Fruit fly (Drosophila melanogaster) whole organism, prepupa: ENCODE data around the gene fzo.
A peak's percentile ranks its signal among the peaks of the same experiment; 100 is the strongest.

Experiments used
- CG10669 ChIP-seq: fragments of 200-800 bp; sonication (Bioruptor generic); optimal IDR thresholded peaks from 3 replicates; lab custom pipeline; 2018; ENCODE audit warnings: missing biosample characterization, mild to moderate bottlenecking, missing genetic modification characterization, moderate library complexity
- CG11294 ChIP-seq: fragments of 200-800 bp; sonication (Bioruptor generic); IDR thresholded peaks from 2 replicates; pipeline ENCODE4 v1.3.6; 2022; ENCODE audit warnings: missing biosample characterization, missing genetic modification characterization
- CG11762 ChIP-seq: fragments of 200-800 bp; sonication (Bioruptor generic); optimal IDR thresholded peaks from 3 replicates; lab custom pipeline; 2016; ENCODE audit warnings: missing biosample characterization, missing genetic modification characterization; ENCODE audit not compliant: insufficient read depth
- CG11902 ChIP-seq: fragments of 200-800 bp; sonication (Bioruptor generic); optimal IDR thresholded peaks from 3 replicates; lab custom pipeline; 2016; ENCODE audit warnings: missing biosample characterization, missing genetic modification characterization
- CG15336 ChIP-seq: fragments of 200-800 bp; sonication (Bioruptor generic); IDR thresholded peaks from 2 replicates; pipeline ENCODE4 v1.3.6; 2022; ENCODE audit warnings: missing biosample characterization, missing genetic modification characterization
- CG1621 ChIP-seq: fragments of 200-800 bp; sonication (Bioruptor generic); optimal IDR thresholded peaks from 3 replicates; lab custom pipeline; 2018; ENCODE audit warnings: missing biosample characterization, mild to moderate bottlenecking, missing genetic modification characterization
- CG16779 ChIP-seq: fragments of 200-800 bp; sonication (Bioruptor generic); optimal IDR thresholded peaks from 3 replicates; lab custom pipeline; 2017; ENCODE audit warnings: missing biosample characterization, mild to moderate bottlenecking, missing genetic modification characterization
- CG3032 ChIP-seq: fragments of 200-800 bp; optimal IDR thresholded peaks from 2 replicates; lab custom pipeline; 2019; ENCODE audit warnings: missing biosample characterization, mild to moderate bottlenecking, missing genetic modification characterization, moderate library complexity
- CG31627 ChIP-seq: fragments of 200-800 bp; sonication (Bioruptor generic); optimal IDR thresholded peaks from 3 replicates; lab custom pipeline; 2016; ENCODE audit warnings: missing biosample characterization, missing genetic modification characterization
- CG32006 ChIP-seq: fragments of 200-800 bp; sonication (Bioruptor generic); optimal IDR thresholded peaks from 3 replicates; lab custom pipeline; 2017; ENCODE audit warnings: missing biosample characterization, mild to moderate bottlenecking, missing genetic modification characterization
- CG3919 ChIP-seq: fragments of 200-800 bp; sonication (Bioruptor generic); optimal IDR thresholded peaks from 3 replicates; lab custom pipeline; 2016; ENCODE audit warnings: missing biosample characterization, missing genetic modification characterization
- CG6163 ChIP-seq: fragments of 200-800 bp; sonication (Bioruptor generic); IDR thresholded peaks from 3 replicates; pipeline ENCODE4 v1.3.6; 2022; ENCODE audit warnings: missing biosample characterization, missing genetic modification characterization
- CG6276 ChIP-seq: fragments of 200-800 bp; sonication (Bioruptor generic); optimal IDR thresholded peaks from 2 replicates; lab custom pipeline; 2017; ENCODE audit warnings: missing biosample characterization, mild to moderate bottlenecking, missing genetic modification characterization
- CG6792 ChIP-seq: fragments of 200-800 bp; sonication (Bioruptor generic); optimal IDR thresholded peaks from 3 replicates; lab custom pipeline; 2016; ENCODE audit warnings: missing biosample characterization, missing genetic modification characterization
- CG6808 ChIP-seq: fragments of 200-800 bp; sonication (Bioruptor generic); optimal IDR thresholded peaks from 3 replicates; lab custom pipeline; 2017; ENCODE audit warnings: missing biosample characterization, missing genetic modification characterization, mild to moderate bottlenecking, moderate library complexity, missing genetic modification reagents
- CG6854 ChIP-seq: fragments of 200-800 bp; sonication (Bioruptor generic); optimal IDR thresholded peaks from 2 replicates; lab custom pipeline; 2017; ENCODE audit warnings: missing biosample characterization, mild to moderate bottlenecking, missing genetic modification characterization
- CG7368 ChIP-seq: fragments of 200-800 bp; sonication (Bioruptor generic); optimal IDR thresholded peaks from 3 replicates; lab custom pipeline; 2016; ENCODE audit warnings: missing biosample characterization, missing genetic modification characterization
- CG8632 ChIP-seq: fragments of 200-800 bp; sonication (Bioruptor generic); optimal IDR thresholded peaks from 3 replicates; lab custom pipeline; 2016; ENCODE audit warnings: missing biosample characterization, missing genetic modification characterization
- CG9139 ChIP-seq: fragments of 200-800 bp; sonication (Bioruptor generic); optimal IDR thresholded peaks from 3 replicates; lab custom pipeline; 2017; ENCODE audit warnings: missing biosample characterization, mild to moderate bottlenecking, missing genetic modification characterization
- Eip75B ChIP-seq: fragments of 200-800 bp; sonication (Bioruptor generic); optimal IDR thresholded peaks from 3 replicates; lab custom pipeline; 2016; ENCODE audit warnings: missing biosample characterization, missing genetic modification characterization
- Eip78C ChIP-seq: fragments of 200-800 bp; sonication (Bioruptor generic); peaks from one replicate; lab custom pipeline; 2016; ENCODE audit warnings: missing biosample characterization, missing genetic modification characterization
- Ets21C ChIP-seq: fragments of 200-800 bp; sonication (Bioruptor generic); optimal IDR thresholded peaks from 3 replicates; lab custom pipeline; 2016; ENCODE audit warnings: missing biosample characterization, missing genetic modification characterization
- Ets96B ChIP-seq: fragments of 200-800 bp; optimal IDR thresholded peaks from 2 replicates; lab custom pipeline; 2019; ENCODE audit warnings: missing biosample characterization, mild to moderate bottlenecking, missing genetic modification characterization, moderate library complexity
- Gug ChIP-seq: fragments of 200-800 bp; sonication (Bioruptor generic); IDR thresholded peaks from 2 replicates; pipeline ENCODE4 v1.3.6; 2022; ENCODE audit warnings: missing biosample characterization, missing genetic modification characterization
- Hr38 ChIP-seq: sonication (Bioruptor generic); optimal IDR thresholded peaks from 2 replicates; lab custom pipeline; 2016; ENCODE audit warnings: missing biosample characterization, missing genetic modification characterization
- OdsH ChIP-seq: fragments of 200-800 bp; sonication (Bioruptor generic); optimal IDR thresholded peaks from 3 replicates; lab custom pipeline; 2016; ENCODE audit warnings: missing biosample characterization, missing genetic modification characterization
- Smox ChIP-seq: fragments of 200-800 bp; sonication (Bioruptor generic); optimal IDR thresholded peaks from 3 replicates; lab custom pipeline; 2016; ENCODE audit warnings: missing biosample characterization, missing genetic modification characterization
- Sox14 ChIP-seq: fragments of 200-800 bp; sonication (Bioruptor generic); optimal IDR thresholded peaks from 3 replicates; lab custom pipeline; 2016; ENCODE audit warnings: missing biosample characterization, missing genetic modification characterization
- acj6 ChIP-seq: fragments of 200-800 bp; sonication (Bioruptor generic); optimal IDR thresholded peaks from 3 replicates; lab custom pipeline; 2016; ENCODE audit warnings: missing biosample characterization, missing genetic modification characterization
- dac ChIP-seq: fragments of 200-800 bp; sonication (Bioruptor generic); optimal IDR thresholded peaks from 2 replicates; lab custom pipeline; 2017; ENCODE audit warnings: missing biosample characterization, mild to moderate bottlenecking, missing genetic modification characterization
- dsx ChIP-seq: fragments of 200-800 bp; optimal IDR thresholded peaks from 3 replicates; lab custom pipeline; 2019; ENCODE audit warnings: missing biosample characterization, mild to moderate bottlenecking, missing genetic modification characterization, moderate library complexity; ENCODE audit not compliant: poor library complexity, severe bottlenecking
- eg ChIP-seq: fragments of 200-800 bp; sonication (Bioruptor generic); IDR thresholded peaks from 3 replicates; pipeline ENCODE4 v1.3.6; 2022; ENCODE audit warnings: missing biosample characterization, missing genetic modification characterization
- esn ChIP-seq: fragments of 200-800 bp; sonication (Bioruptor generic); optimal IDR thresholded peaks from 2 replicates; lab custom pipeline; 2016; ENCODE audit warnings: missing biosample characterization, mild to moderate bottlenecking, missing genetic modification characterization, moderate library complexity
- fd59A ChIP-seq: fragments of 200-800 bp; sonication (Bioruptor generic); optimal IDR thresholded peaks from 2 replicates; lab custom pipeline; 2017; ENCODE audit warnings: missing biosample characterization, mild to moderate bottlenecking, missing genetic modification characterization, missing genetic modification reagents
- fd85E ChIP-seq: fragments of 200-800 bp; sonication (Bioruptor generic); optimal IDR thresholded peaks from 3 replicates; lab custom pipeline; 2016; ENCODE audit warnings: missing biosample characterization, missing genetic modification characterization
- fkh ChIP-seq: fragments of 200-800 bp; sonication (Bioruptor generic); optimal IDR thresholded peaks from 3 replicates; lab custom pipeline; 2017; ENCODE audit warnings: missing biosample characterization, mild to moderate bottlenecking, missing genetic modification characterization, moderate library complexity
- net ChIP-seq: fragments of 200-800 bp; sonication (Bioruptor generic); optimal IDR thresholded peaks from 3 replicates; lab custom pipeline; 2016; ENCODE audit warnings: missing biosample characterization, missing genetic modification characterization
- pdm3 ChIP-seq: fragments of 200-800 bp; sonication (Bioruptor generic); optimal IDR thresholded peaks from 3 replicates; lab custom pipeline; 2016; ENCODE audit warnings: missing biosample characterization, missing genetic modification characterization
- spab ChIP-seq: fragments of 200-800 bp; sonication (Bioruptor generic); optimal IDR thresholded peaks from 2 replicates; lab custom pipeline; 2017; ENCODE audit warnings: missing biosample characterization, mild to moderate bottlenecking, missing genetic modification characterization, missing genetic modification reagents
- svp ChIP-seq: fragments of 200-800 bp; sonication (Bioruptor generic); peaks from one replicate; lab custom pipeline; 2016; ENCODE audit warnings: missing biosample characterization, missing genetic modification characterization
- topi ChIP-seq: fragments of 200-800 bp; sonication (Bioruptor generic); optimal IDR thresholded peaks from 3 replicates; lab custom pipeline; 2016; ENCODE audit warnings: missing biosample characterization, missing genetic modification characterization
- vri ChIP-seq: fragments of 200-800 bp; sonication (Bioruptor generic); optimal IDR thresholded peaks from 3 replicates; lab custom pipeline; 2016; ENCODE audit warnings: missing biosample characterization, mild to moderate bottlenecking, missing genetic modification characterization

The fzo gene

DNA sequence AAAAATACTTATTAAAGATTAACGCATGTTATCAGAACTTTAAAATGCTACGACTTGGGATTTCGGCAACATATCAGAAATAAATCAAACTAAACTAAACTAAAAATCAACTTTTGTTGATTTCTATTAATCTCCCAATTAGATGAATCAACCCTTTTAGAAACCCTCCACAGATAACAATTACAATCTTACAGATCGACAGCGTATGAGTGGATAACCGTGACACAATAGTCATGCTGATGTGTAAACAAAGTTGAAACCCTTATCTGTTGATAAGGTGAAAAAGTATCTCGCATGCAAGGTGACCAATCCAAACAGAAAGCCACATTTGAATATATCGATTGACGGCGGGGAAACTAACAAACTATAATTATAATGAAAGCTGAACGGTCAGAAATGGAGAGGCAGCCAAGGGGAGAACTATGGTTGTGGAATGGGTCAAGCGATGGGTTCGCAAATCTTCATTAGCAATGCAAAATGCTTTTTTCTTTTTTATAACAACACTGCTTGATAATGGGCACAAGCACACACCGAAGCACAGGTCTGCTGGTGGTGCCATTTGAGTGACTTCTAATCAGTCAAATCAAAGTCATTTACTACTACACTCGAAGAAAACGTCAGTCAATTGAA lies 13.4 kb upstream of the fzo start:
- TF ChIP-seq CG6163 = no peak
- no peak for TF ChIP-seq fd59A (GFP tag; lab: Kevin White, UChicago)
- no peak for TF ChIP-seq spab (GFP tag; lab: Kevin White, UChicago)
- no peak for TF ChIP-seq CG6276 (GFP tag; lab: Kevin White, UChicago)
- TF ChIP-seq CG3032 (tag; lab: Kevin White, UChicago) = no peak
- no peak for TF ChIP-seq dsx (GFP tag; lab: Kevin White, UChicago)
- peak; percentile 9 for TF ChIP-seq fkh (GFP tag; lab: Kevin White, UChicago)
- 0 out of 3 replicates have a peak, but pooled peaks have one; percentile 41 for TF ChIP-seq eg (GFP tag; lab: Robert Waterston, UW)
- TF ChIP-seq Smox (GFP tag; lab: Kevin White, UChicago) = no peak
- TF ChIP-seq CG6792 (GFP tag; lab: Kevin White, UChicago) = no peak
- no peak for TF ChIP-seq CG31627 (GFP tag; lab: Kevin White, UChicago)
- peak; percentile 40 for TF ChIP-seq vri (GFP tag; lab: Kevin White, UChicago)
- no peak for TF ChIP-seq Sox14 (GFP tag; lab: Kevin White, UChicago)
- TF ChIP-seq fd85E = no peak
- no peak for TF ChIP-seq net (GFP tag; lab: Kevin White, UChicago)
- no peak for TF ChIP-seq CG9139 (GFP tag; lab: Kevin White, UChicago)

- no peak for TF ChIP-seq dac (GFP tag; lab: Kevin White, UChicago)
- TF ChIP-seq CG10669 (GFP tag; lab: Kevin White, UChicago) = no peak
- no peak for TF ChIP-seq CG32006 (GFP tag; lab: Kevin White, UChicago)
- no peak for TF ChIP-seq CG11902 (GFP tag; lab: Kevin White, UChicago)
- no peak for TF ChIP-seq CG3032 (tag; lab: Kevin White, UChicago)
- no peak for TF ChIP-seq esn
- TF ChIP-seq CG1621 (tag; lab: Kevin White, UChicago) = no peak
- TF ChIP-seq svp (GFP tag; lab: Kevin White, UChicago) = peak; percentile 75
- TF ChIP-seq Ets96B (tag; lab: Kevin White, UChicago) = no peak
- TF ChIP-seq CG6808 (GFP tag; lab: Kevin White, UChicago) = no peak
- TF ChIP-seq Eip78C (GFP tag; lab: Kevin White, UChicago) = peak; percentile 32
- TF ChIP-seq CG6854 (GFP tag; lab: Kevin White, UChicago) = no peak
Measured at dm6 chr3R:23215434-23215730, 11.5 kb upstream of the fzo start.

dm6 chr3R:23214603-23215433 lies 11.0 kb upstream of the fzo start:
- TF ChIP-seq vri (GFP tag; lab: Kevin White, UChicago) (peak; percentile 82), CG7368 (no peak), CG8632 (GFP tag; lab: Kevin White, UChicago) (no peak), dac (GFP tag; lab: Kevin White, UChicago) (no peak), pdm3 (GFP tag; lab: Kevin White, UChicago) (no peak), CG10669 (GFP tag; lab: Kevin White, UChicago) (no peak), topi (GFP tag; lab: Kevin White, UChicago) (peak; percentile 27), CG6808 (GFP tag; lab: Kevin White, UChicago) (peak; percentile 17), CG16779 (peak; percentile 31), svp (GFP tag; lab: Kevin White, UChicago) (no peak), Hr38 (GFP tag; lab: Kevin White, UChicago) (no peak), esn (peak; percentile 26), Ets21C (no peak), OdsH (GFP tag; lab: Kevin White, UChicago) (no peak), CG11294 (no peak), Eip78C (GFP tag; lab: Kevin White, UChicago) (peak; percentile 50), CG32006 (GFP tag; lab: Kevin White, UChicago) (no peak), Ets96B (tag; lab: Kevin White, UChicago) (no peak), CG9139 (GFP tag; lab: Kevin White, UChicago) (no peak), net (GFP tag; lab: Kevin White, UChicago) (no peak), Sox14 (GFP tag; lab: Kevin White, UChicago) (no peak), CG6854 (GFP tag; lab: Kevin White, UChicago) (peak; percentile 4), CG1621 (tag; lab: Kevin White, UChicago) (no peak), CG11762 (no peak), acj6 (GFP tag; lab: Kevin White, UChicago) (no peak), CG3919 (GFP tag; lab: Kevin White, UChicago) (peak; percentile 27), CG15336 (GFP tag; lab: Robert Waterston, UW) (peak; percentile 39; the same call in 1 of the 2 replicates), dsx (GFP tag; lab: Kevin White, UChicago) (peak; percentile 21), Eip75B (GFP tag; lab: Kevin White, UChicago) (no peak), CG6163 (peak; percentile 77; the same call in 2 of the 3 replicates), Gug (GFP tag; lab: Robert Waterston, UW) (no peak), eg (GFP tag; lab: Robert Waterston, UW) (peak; percentile 60; the same call in 2 of the 3 replicates)
